Worm (Caenorhabditis elegans): ENCODE measurements around the gene grl-3.
A peak's percentile ranks its signal among the peaks of the same experiment; 100 is the strongest.

The grl-3 gene

DNA sequence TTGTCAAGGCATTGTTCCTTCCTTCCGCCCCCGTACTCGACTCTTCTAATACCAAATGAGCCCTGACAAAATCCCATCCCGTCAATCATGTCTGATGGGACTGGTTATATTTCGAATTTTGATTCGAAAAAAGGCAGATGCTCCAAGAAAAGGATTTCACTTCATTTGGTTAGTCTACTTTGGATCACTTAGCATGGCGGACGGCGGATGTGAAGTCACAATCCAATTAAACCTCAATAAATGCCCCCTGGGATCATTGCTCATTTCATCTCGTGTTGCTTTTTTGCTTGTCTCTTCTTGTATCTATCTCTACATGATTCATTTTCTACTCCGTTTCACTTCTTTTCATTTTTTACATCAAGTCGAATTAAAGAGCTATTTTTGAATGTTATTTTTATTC is 32.0 kb upstream of the grl-3 start:
- no peak for TF ChIP-seq hlh-30 (tag; optimal IDR thresholded peaks at IDR 0.05; ENCODE audit: insufficient read depth)
- TF ChIP-seq unc-42 (tag; optimal IDR thresholded peaks at IDR 0.05) = peak; percentile 52

- TF ChIP-seq ztf-16 (tag; optimal IDR thresholded peaks at IDR 0.05) = no peak
- no peak for TF ChIP-seq gmeb-2 (tag; optimal IDR thresholded peaks at IDR 0.05)
- TF ChIP-seq K09A11.1 (tag; optimal IDR thresholded peaks at IDR 0.05; ENCODE audit: insufficient read depth) = no peak
- TF ChIP-seq lim-6 (tag; optimal IDR thresholded peaks at IDR 0.05) = no peak
- TF ChIP-seq ceh-6 (GFP tag; optimal IDR thresholded peaks at IDR 0.05) = no peak
- no peak for TF ChIP-seq ahr-1 (tag; optimal IDR thresholded peaks at IDR 0.05)
- TF ChIP-seq rnt-1 (tag; optimal IDR thresholded peaks at IDR 0.05) = no peak
- no peak for TF ChIP-seq elt-4 (tag; optimal IDR thresholded peaks at IDR 0.05)
- TF ChIP-seq hlh-6 (tag; optimal IDR thresholded peaks at IDR 0.05) = no peak
- TF ChIP-seq hlh-30 (tag; optimal IDR thresholded peaks at IDR 0.05; ENCODE audit: insufficient read depth) = no peak
- TF ChIP-seq ceh-18 (tag; optimal IDR thresholded peaks at IDR 0.05) = no peak
- no peak for TF ChIP-seq ceh-22 (tag; optimal IDR thresholded peaks at IDR 0.05)
- TF ChIP-seq nhr-11 (tag; optimal IDR thresholded peaks at IDR 0.05) = no peak
- TF ChIP-seq sox-2 (GFP tag; IDR thresholded peaks at IDR 0.05) = no peak
- TF ChIP-seq zip-5 (tag; optimal IDR thresholded peaks at IDR 0.05) = no peak
Observed at ce11 chrV:11380571-11380970, 30.7 kb upstream of the grl-3 start.

DNA sequence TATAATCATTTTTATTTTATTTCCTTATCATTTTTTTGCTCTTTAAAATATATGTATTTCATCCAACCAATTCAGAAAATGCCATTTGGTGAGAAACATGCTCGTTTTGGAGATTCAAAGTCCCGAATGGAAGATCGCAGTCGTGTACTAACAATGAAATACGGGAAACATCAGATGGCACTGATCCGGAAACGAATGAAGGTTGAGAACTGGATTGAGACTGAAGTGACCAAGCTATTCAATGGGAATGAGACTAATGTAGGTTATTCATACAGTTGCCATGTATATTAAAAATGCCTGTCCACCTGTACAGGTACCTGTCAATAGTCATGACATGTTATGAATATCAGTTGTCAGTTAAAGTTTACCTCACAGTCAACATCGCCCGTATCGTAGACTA is 28.3 kb upstream of the grl-3 start, which contains the start of gene F55C10.5:
Gene F55C10.5, plus strand, starts transcription at position 74 of the 400 bp plus-strand sequence.
- TF ChIP-seq T23F11.4 (GFP tag; optimal IDR thresholded peaks at IDR 0.05) = no peak
- TF ChIP-seq pqm-1 (tag; optimal IDR thresholded peaks at IDR 0.05) = no peak
- no peak for TF ChIP-seq ceh-18 (tag; optimal IDR thresholded peaks at IDR 0.05)
- TF ChIP-seq ceh-24 (tag; optimal IDR thresholded peaks at IDR 0.05) = no peak
- no peak for TF ChIP-seq elt-4 (tag; optimal IDR thresholded peaks at IDR 0.05)
- no peak for TF ChIP-seq eyg-1 (tag; optimal IDR thresholded peaks at IDR 0.05)
- no peak for TF ChIP-seq pha-2 (tag; optimal IDR thresholded peaks at IDR 0.05)
- no peak for TF ChIP-seq tbx-7 (tag; optimal IDR thresholded peaks at IDR 0.05)
- TF ChIP-seq ceh-14 (tag; optimal IDR thresholded peaks at IDR 0.05) = no peak
- TF ChIP-seq ceh-2 (tag; optimal IDR thresholded peaks at IDR 0.05) = no peak
- no peak for TF ChIP-seq fkh-6 (tag; optimal IDR thresholded peaks at IDR 0.05)
- TF ChIP-seq syd-9 (tag; optimal IDR thresholded peaks at IDR 0.05) = no peak
- no peak for TF ChIP-seq gmeb-2 (tag; optimal IDR thresholded peaks at IDR 0.05)
- TF ChIP-seq ceh-31 (tag; optimal IDR thresholded peaks at IDR 0.05) = no peak
- no peak for TF ChIP-seq ets-4 (tag; optimal IDR thresholded peaks at IDR 0.05)
- TF ChIP-seq zip-5 (tag; optimal IDR thresholded peaks at IDR 0.05) = no peak
- no peak for TF ChIP-seq nhr-11 (tag; optimal IDR thresholded peaks at IDR 0.05)
- TF ChIP-seq odd-2 (tag; optimal IDR thresholded peaks at IDR 0.05) = no peak
- TF ChIP-seq unc-55 (GFP tag; optimal IDR thresholded peaks at IDR 0.05) = no peak

ce11 chrV:11385060-11385459 is 26.3 kb upstream of the grl-3 start, which contains the start of gene col-154:
Gene col-154 (plus strand): TSS chrV:11385360.
- TF ChIP-seq Y22D7AL.16 (tag; optimal IDR thresholded peaks at IDR 0.05) (no peak), pha-4 (tag; optimal IDR thresholded peaks at IDR 0.05) (no peak), hlh-6 (tag; optimal IDR thresholded peaks at IDR 0.05) (no peak), ceh-24 (tag; optimal IDR thresholded peaks at IDR 0.05) (no peak)

DNA sequence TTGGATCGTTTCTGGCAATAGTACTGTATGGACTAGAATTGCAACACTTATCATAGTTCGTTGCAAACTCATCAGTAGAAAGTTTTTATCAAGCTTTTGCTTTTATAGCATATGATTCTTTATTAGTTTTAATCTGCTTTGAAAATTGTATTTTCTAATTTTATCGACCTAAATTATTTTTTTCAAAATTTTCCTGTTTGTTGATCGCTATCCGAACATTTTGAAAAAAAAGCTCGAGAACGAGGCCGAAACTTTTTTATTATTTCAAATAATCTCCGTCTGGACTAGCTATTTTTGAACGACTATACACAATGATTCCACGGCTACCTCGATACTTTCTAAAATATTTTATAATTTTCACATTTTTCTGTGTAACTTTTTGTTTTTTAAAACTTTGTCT is 24.9 kb upstream of the grl-3 start, which contains the start of gene F55C10.4:
Gene F55C10.4, plus strand, starts transcription at position 301 of the 400 bp plus-strand sequence.
- no peak for TF ChIP-seq ahr-1 (tag; optimal IDR thresholded peaks at IDR 0.05)
- no peak for TF ChIP-seq odd-2 (tag; optimal IDR thresholded peaks at IDR 0.05)
- TF ChIP-seq hlh-6 (tag; optimal IDR thresholded peaks at IDR 0.05) = no peak
- no peak for TF ChIP-seq zip-5 (tag; optimal IDR thresholded peaks at IDR 0.05)
- TF ChIP-seq hlh-30 (tag; optimal IDR thresholded peaks at IDR 0.05; ENCODE audit: insufficient read depth) = no peak
- no peak for TF ChIP-seq elt-4 (tag; optimal IDR thresholded peaks at IDR 0.05)
- TF ChIP-seq ama-1 (optimal IDR thresholded peaks at IDR 0.05) = no peak
- TF ChIP-seq rnt-1 (tag; optimal IDR thresholded peaks at IDR 0.05) = no peak
- no peak for TF ChIP-seq sox-4 (tag; optimal IDR thresholded peaks at IDR 0.05)
- TF ChIP-seq syd-9 (tag; optimal IDR thresholded peaks at IDR 0.05) = no peak
- no peak for TF ChIP-seq madf-2 (tag; optimal IDR thresholded peaks at IDR 0.05)
- no peak for TF ChIP-seq unc-86 (tag; optimal IDR thresholded peaks at IDR 0.05)
- TF ChIP-seq pha-4 (tag; optimal IDR thresholded peaks at IDR 0.05) = no peak
- no peak for TF ChIP-seq hlh-15 (tag; optimal IDR thresholded peaks at IDR 0.05)
- no peak for TF ChIP-seq ceh-31 (tag; optimal IDR thresholded peaks at IDR 0.05)
- no peak for TF ChIP-seq pqm-1 (tag; optimal IDR thresholded peaks at IDR 0.05)
